Worm (Caenorhabditis elegans): ENCODE data around the gene str-185.
A peak's percentile ranks its signal among the peaks of the same experiment; 100 is the strongest.

str-185 gene

DNA sequence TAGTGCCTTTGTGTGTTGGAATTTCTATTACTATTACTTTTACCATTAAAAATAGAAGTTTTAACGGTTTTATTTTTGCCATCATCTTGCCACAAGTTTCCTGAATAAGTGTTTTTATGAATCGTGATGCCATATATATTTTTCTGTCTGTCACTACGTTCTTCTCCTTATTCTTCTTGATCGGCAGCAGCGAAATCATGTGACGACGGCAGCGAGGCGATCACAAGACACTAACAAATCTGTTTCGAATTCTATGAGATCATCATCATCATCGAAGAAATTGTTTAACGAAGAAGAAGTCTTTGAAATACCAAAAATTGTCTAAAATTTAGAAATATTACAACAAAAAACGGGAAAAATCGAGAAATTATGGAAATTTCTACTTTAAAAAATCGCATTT, 27.4 kb downstream of the str-185 start (continued):
- TF ChIP-seq aly-2 (tag; optimal IDR thresholded peaks at IDR 0.05), result no peak
- no peak for TF ChIP-seq nhr-77 (tag; optimal IDR thresholded peaks at IDR 0.05)
- TF ChIP-seq lin-1 (GFP tag; IDR thresholded peaks at IDR 0.05), result no peak
- TF ChIP-seq fkh-10 (GFP tag; optimal IDR thresholded peaks at IDR 0.05), result no peak
- no peak for TF ChIP-seq cey-2 (tag; optimal IDR thresholded peaks at IDR 0.05; ENCODE audit: borderline replicate concordance, insufficient read depth)
- peak; percentile 91 for TF ChIP-seq hlh-30 (tag; optimal IDR thresholded peaks at IDR 0.05; ENCODE audit: insufficient read depth)
- TF ChIP-seq mep-1 (tag; optimal IDR thresholded peaks at IDR 0.05), result peak; percentile 66
- TF ChIP-seq F26F4.8 (GFP tag; conservative IDR thresholded peaks at IDR 0.05), result no peak

DNA sequence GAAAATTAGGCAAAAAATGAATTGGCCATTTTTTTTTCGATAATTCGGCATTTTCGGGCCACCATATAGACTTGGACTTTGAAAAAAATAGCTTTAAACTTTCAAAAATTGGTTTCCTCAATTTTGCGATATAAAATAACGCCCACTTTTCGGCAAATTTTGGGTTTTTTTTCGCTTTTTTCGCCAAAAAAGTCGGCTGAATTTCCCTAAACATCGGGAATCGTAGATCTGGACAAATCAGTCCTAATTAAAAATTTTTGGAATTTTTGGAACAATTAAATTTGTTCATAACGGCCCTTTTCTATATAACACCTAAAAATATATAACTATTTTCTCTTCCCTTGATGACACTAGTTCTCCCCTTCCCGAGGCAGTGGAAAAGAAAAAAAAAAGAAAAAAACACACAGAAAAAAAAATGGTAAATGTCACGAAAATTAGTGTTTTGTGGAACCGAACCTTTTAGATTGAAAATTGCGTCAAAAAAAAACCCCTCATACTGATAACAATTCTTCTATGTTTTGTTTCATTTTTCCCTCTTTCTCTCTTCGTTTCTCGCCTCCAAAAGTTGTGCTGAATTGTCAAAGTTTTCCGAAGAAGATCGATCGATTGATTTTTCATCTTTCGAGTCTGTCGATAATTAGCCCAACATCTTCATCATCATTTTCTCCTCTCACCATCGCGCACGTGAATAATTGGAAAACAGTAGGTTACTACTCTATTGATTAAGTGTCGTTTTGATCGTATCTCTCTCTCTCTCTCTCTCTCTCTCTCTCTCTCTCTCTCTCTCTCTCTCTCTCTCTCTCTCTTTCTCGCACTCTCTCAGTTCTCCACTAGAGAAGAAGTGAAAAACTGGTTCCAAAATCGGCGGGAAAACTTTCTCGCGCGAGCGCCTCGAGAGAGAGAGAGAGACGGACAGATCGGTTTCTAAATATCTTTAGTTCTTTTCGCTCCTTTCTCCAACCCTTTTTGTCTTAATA, 29.2 kb downstream of the str-185 start, which contains the start of gene Y24D9A.6:
Y24D9A.6 (minus strand) TSS at position 51 of the 977 bp plus-strand sequence.
- TF ChIP-seq daf-12 (tag; optimal IDR thresholded peaks at IDR 0.05) (no peak), mxl-2 (GFP tag; conservative IDR thresholded peaks at IDR 0.05) (no peak), duxl-1 (tag; optimal IDR thresholded peaks at IDR 0.05; ENCODE audit: poor library complexity) (no peak), lin-39 (tag; optimal IDR thresholded peaks at IDR 0.05) (no peak), fos-1 (tag; optimal IDR thresholded peaks at IDR 0.05) (no peak), aha-1 (tag) (peak; percentile 79), nhr-11 (tag; optimal IDR thresholded peaks at IDR 0.05) (no peak), Y75B8A.6 (GFP tag; IDR thresholded peaks at IDR 0.05) (no peak), ceh-32 (tag; optimal IDR thresholded peaks at IDR 0.05; ENCODE audit: poor library complexity) (no peak), nhr-237 (tag; optimal IDR thresholded peaks at IDR 0.05) (no peak), ceh-44 (GFP tag; IDR thresholded peaks at IDR 0.05) (no peak), T20F7.1 (GFP tag; optimal IDR thresholded peaks at IDR 0.05) (no peak), snpc-4 (tag; optimal IDR thresholded peaks at IDR 0.05) (no peak), mdl-1 (tag; optimal IDR thresholded peaks at IDR 0.05) (peak; percentile 19 to 81), lsy-2 (tag; optimal IDR thresholded peaks at IDR 0.05) (peak in 1 of 2 experiments; percentile 61), F10B5.3 (tag; optimal IDR thresholded peaks at IDR 0.05) (no peak), nhr-76 (tag; optimal IDR thresholded peaks at IDR 0.05) (no peak), nhr-25 (tag; optimal IDR thresholded peaks at IDR 0.05; ENCODE audit: borderline replicate concordance, insufficient read depth) (peak; percentile 91), mep-1 (tag; optimal IDR thresholded peaks at IDR 0.05) (peak; percentile 58), nhr-28 (tag; optimal IDR thresholded peaks at IDR 0.05) (peak; percentile 69), hif-1 (tag; optimal IDR thresholded peaks at IDR 0.05) (peak; percentile 8 to 61), php-3 (GFP tag; IDR thresholded peaks at IDR 0.05) (no peak), rbr-2 (tag; optimal IDR thresholded peaks at IDR 0.05) (no peak), mdt-29 (GFP tag; IDR thresholded peaks at IDR 0.05) (no peak; the same call in 1 of the 2 replicates), lin-1 (GFP tag; IDR thresholded peaks at IDR 0.05) (no peak), nhr-102 (tag; optimal IDR thresholded peaks at IDR 0.05) (peak; percentile 15), daf-8 (GFP tag; IDR thresholded peaks at IDR 0.05) (no peak), nhr-6 (tag; optimal IDR thresholded peaks at IDR 0.05) (no peak), nhr-10 (tag; optimal IDR thresholded peaks at IDR 0.05) (peak; percentile 27), zfp-2 (tag; optimal IDR thresholded peaks at IDR 0.05) (no peak), hlh-11 (tag; optimal IDR thresholded peaks at IDR 0.05) (peak; percentile 88), hlh-30 (tag; optimal IDR thresholded peaks at IDR 0.05; ENCODE audit: insufficient read depth) (peak; percentile 77), unc-62 (GFP tag; optimal IDR thresholded peaks at IDR 0.05 in 1 of 2) (peak in 1 of 2 experiments; percentile 99), unc-62 (tag; optimal IDR thresholded peaks at IDR 0.05) (no peak), nhr-48 (tag; optimal IDR thresholded peaks at IDR 0.05) (peak; percentile 11), tra-1 (GFP tag; IDR thresholded peaks at IDR 0.05) (peak; percentile 35; the same call in 1 of the 2 replicates), ceh-20 (GFP tag; IDR thresholded peaks at IDR 0.05) (peak; percentile 69; the same call in 1 of the 2 replicates), dmd-8 (GFP tag; IDR thresholded peaks at IDR 0.05) (0 out of 2 replicates have a peak, but pooled peaks have one; percentile 24), set-16 (GFP tag; IDR thresholded peaks at IDR 0.05) (peak; percentile 81), nhr-111 (GFP tag; optimal IDR thresholded peaks at IDR 0.05) (no peak), mxl-3 (GFP tag; optimal IDR thresholded peaks at IDR 0.05) (peak; percentile 50)
